Worm (Caenorhabditis elegans) whole organism, mixed stage, embryonic: Measurements from ENCODE around the gene T03F6.3.

Source experiments
- blmp-1 ChIP-seq: fragments of 150-350 bp; optimal IDR thresholded peaks from 2 replicates; lab custom pipeline; 2014; ENCODE audit warnings: missing biosample characterization, missing genetic modification characterization
- mep-1 ChIP-seq: fragments of 150-350 bp; optimal IDR thresholded peaks from 2 replicates; lab custom pipeline; 2017; ENCODE audit warnings: missing biosample characterization, missing genetic modification reagents, missing genetic modification characterization, inconsistent platforms
- snpc-4 ChIP-seq: fragments of 150-350 bp; optimal IDR thresholded peaks from 2 replicates; lab custom pipeline; 2014; ENCODE audit warnings: missing biosample characterization, missing genetic modification characterization
- unc-39 ChIP-seq: fragments of 150-350 bp; optimal IDR thresholded peaks from 2 replicates; lab custom pipeline; 2014; ENCODE audit warnings: missing biosample characterization, missing genetic modification characterization

DNA sequence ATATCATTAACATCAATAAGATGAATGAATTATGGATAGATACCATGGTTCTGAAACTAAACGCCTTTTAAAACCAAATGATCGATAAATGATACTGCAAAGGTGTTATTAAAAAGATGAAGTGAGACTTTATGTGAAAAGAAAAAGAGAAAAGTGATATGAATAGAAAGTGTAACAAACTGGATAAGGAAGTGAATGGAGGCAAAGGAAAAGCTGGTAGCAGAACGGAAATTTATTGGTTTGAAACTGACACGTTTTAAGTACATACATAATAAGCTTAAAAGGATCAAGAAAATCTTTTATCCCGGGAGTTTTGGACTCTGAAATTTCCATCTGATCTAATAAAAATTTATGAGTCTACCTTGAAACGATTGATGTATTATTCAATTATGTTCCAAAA lies 40.5 kb downstream of the T03F6.3 start, which contains the start of gene bli-5:
- TF ChIP-seq snpc-4 (tag; lab: Kevin White, UChicago), result no peak
- TF ChIP-seq mep-1 (tag; lab: Kevin White, UChicago), result no peak
- no peak for TF ChIP-seq blmp-1 (tag; lab: Kevin White, UChicago)
- TF ChIP-seq unc-39 (tag; lab: Kevin White, UChicago), result no peak
